Worm (Caenorhabditis elegans): ENCODE measurements around the gene lgc-14.

lgc-14 gene

ce11 chrX:12111213-12111612 lies at the start of gene lgc-14:
Gene lgc-14 (plus strand): TSS chrX:12111513.
- TF ChIP-seq tab-1 (GFP tag; IDR thresholded peaks at IDR 0.05) (no peak), flt-1 (GFP tag; IDR thresholded peaks at IDR 0.05) (no peak), T22C8.4 (GFP tag; IDR thresholded peaks at IDR 0.05) (no peak), med-1 (GFP tag; optimal IDR thresholded peaks at IDR 0.05; ENCODE audit: insufficient read depth) (no peak), klf-2 (GFP tag; conservative IDR thresholded peaks at IDR 0.05) (no peak), ztf-29 (GFP tag; IDR thresholded peaks at IDR 0.05) (no peak), ztf-23 (GFP tag; IDR thresholded peaks at IDR 0.05) (no peak), ref-1 (GFP tag; conservative IDR thresholded peaks at IDR 0.05) (no peak), cog-1 (tag; optimal IDR thresholded peaks at IDR 0.05) (no peak)

- TF ChIP-seq ztf-29 (GFP tag; IDR thresholded peaks at IDR 0.05), result no peak
- no peak for TF ChIP-seq cog-1 (tag; optimal IDR thresholded peaks at IDR 0.05)
- TF ChIP-seq ztf-23 (GFP tag; IDR thresholded peaks at IDR 0.05), result no peak
- no peak for TF ChIP-seq med-1 (GFP tag; optimal IDR thresholded peaks at IDR 0.05; ENCODE audit: insufficient read depth)
- TF ChIP-seq klf-2 (GFP tag; conservative IDR thresholded peaks at IDR 0.05), result no peak
- no peak for TF ChIP-seq ref-1 (GFP tag; conservative IDR thresholded peaks at IDR 0.05)
- no peak for TF ChIP-seq tab-1 (GFP tag; IDR thresholded peaks at IDR 0.05)
- TF ChIP-seq flt-1 (GFP tag; IDR thresholded peaks at IDR 0.05), result no peak
- no peak for TF ChIP-seq T22C8.4 (GFP tag; IDR thresholded peaks at IDR 0.05)
Measured at ce11 chrX:12064908-12065307, 46.4 kb upstream of the lgc-14 start, which contains the start of gene lgc-23. Gene lgc-23 (plus strand): TSS chrX:12065208.

- no peak for TF ChIP-seq cog-1 (tag; optimal IDR thresholded peaks at IDR 0.05)
- no peak for TF ChIP-seq med-1 (GFP tag; optimal IDR thresholded peaks at IDR 0.05; ENCODE audit: insufficient read depth)
- no peak for TF ChIP-seq tab-1 (GFP tag; IDR thresholded peaks at IDR 0.05)
- no peak for TF ChIP-seq klf-2 (GFP tag; conservative IDR thresholded peaks at IDR 0.05)
- no peak for TF ChIP-seq ztf-29 (GFP tag; IDR thresholded peaks at IDR 0.05)
Measured at ce11 chrX:12068250-12068649, 43.1 kb upstream of the lgc-14 start, which contains the start of gene lgc-24. Gene lgc-24 (plus strand): TSS chrX:12068550.

DNA sequence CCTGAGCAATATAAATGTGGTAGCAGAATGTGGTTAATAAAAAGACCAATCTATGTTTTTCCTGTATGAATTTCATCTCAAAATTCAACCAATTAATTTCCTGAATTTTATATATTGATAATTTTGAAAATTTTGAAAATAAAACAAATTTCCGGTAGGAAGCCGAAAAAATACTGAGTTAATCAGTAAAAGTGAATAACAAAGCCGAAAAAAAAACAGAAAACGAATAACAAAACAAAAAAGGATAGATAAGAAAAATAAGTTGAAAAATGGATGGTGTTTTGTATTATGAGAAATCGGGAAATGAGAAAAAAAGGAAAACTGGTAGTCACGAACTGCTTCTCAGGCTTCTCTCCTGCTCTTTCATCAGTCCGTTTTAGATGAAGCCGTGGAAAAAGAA lies 37.5 kb upstream of the lgc-14 start, which contains the start of gene tmem-145:
Gene tmem-145 (minus strand): TSS at position 101 of the 400 bp plus-strand sequence.
- TF ChIP-seq klf-2 (GFP tag; conservative IDR thresholded peaks at IDR 0.05), result no peak
- no peak for TF ChIP-seq ztf-23 (GFP tag; IDR thresholded peaks at IDR 0.05)
- no peak for TF ChIP-seq med-1 (GFP tag; optimal IDR thresholded peaks at IDR 0.05; ENCODE audit: insufficient read depth)
- no peak for TF ChIP-seq T22C8.4 (GFP tag; IDR thresholded peaks at IDR 0.05)
- no peak for TF ChIP-seq ref-1 (GFP tag; conservative IDR thresholded peaks at IDR 0.05)
- TF ChIP-seq cog-1 (tag; optimal IDR thresholded peaks at IDR 0.05), result no peak
- no peak for TF ChIP-seq tab-1 (GFP tag; IDR thresholded peaks at IDR 0.05)
- TF ChIP-seq flt-1 (GFP tag; IDR thresholded peaks at IDR 0.05), result no peak

DNA sequence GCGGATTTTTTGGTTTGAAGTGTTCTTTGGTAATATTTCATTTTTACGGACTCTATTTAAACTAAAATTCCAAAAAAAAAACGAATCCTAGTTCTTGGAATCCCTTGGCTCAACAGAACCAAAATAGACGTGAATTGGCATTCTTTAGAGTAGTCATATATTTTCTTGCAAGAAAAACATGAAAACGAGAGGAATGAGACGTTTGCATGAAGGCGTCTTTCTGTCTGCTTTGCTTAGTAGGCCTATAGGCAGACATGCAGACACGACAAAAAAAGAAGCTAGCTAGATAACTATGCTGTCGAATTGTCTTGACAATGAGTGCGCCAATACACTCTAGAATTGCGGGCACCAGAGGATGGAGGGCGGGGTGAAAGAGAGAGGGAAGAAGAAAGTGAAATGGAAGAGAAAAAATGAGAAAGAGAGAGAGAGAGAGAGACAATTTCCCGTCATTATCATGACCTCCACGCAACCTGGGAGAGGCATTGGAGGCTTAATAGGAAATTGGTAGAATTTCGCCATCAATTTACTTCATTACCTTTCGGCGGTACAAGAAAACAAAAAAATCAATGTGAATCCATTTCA lies 30.6 kb upstream of the lgc-14 start:
- TF ChIP-seq ztf-23 (GFP tag; IDR thresholded peaks at IDR 0.05) (no peak), flt-1 (GFP tag; IDR thresholded peaks at IDR 0.05) (peak; percentile 53; the same call in 1 of the 2 replicates)

ce11 chrX:12081250-12081649 lies 30.1 kb upstream of the lgc-14 start:
- TF ChIP-seq ztf-29 (GFP tag; IDR thresholded peaks at IDR 0.05), result no peak
- no peak for TF ChIP-seq ztf-23 (GFP tag; IDR thresholded peaks at IDR 0.05)
- TF ChIP-seq flt-1 (GFP tag; IDR thresholded peaks at IDR 0.05), result no peak
- no peak for TF ChIP-seq ref-1 (GFP tag; conservative IDR thresholded peaks at IDR 0.05)
- TF ChIP-seq klf-2 (GFP tag; conservative IDR thresholded peaks at IDR 0.05), result no peak
- no peak for TF ChIP-seq med-1 (GFP tag; optimal IDR thresholded peaks at IDR 0.05; ENCODE audit: insufficient read depth)
- no peak for TF ChIP-seq T22C8.4 (GFP tag; IDR thresholded peaks at IDR 0.05)
- TF ChIP-seq tab-1 (GFP tag; IDR thresholded peaks at IDR 0.05), result no peak
- no peak for TF ChIP-seq cog-1 (tag; optimal IDR thresholded peaks at IDR 0.05)

ce11 chrX:12082813-12083212 lies 28.5 kb upstream of the lgc-14 start:
- TF ChIP-seq T22C8.4 (GFP tag; IDR thresholded peaks at IDR 0.05) (no peak), ztf-23 (GFP tag; IDR thresholded peaks at IDR 0.05) (no peak), cog-1 (tag; optimal IDR thresholded peaks at IDR 0.05) (no peak), ztf-29 (GFP tag; IDR thresholded peaks at IDR 0.05) (no peak), flt-1 (GFP tag; IDR thresholded peaks at IDR 0.05) (no peak), klf-2 (GFP tag; conservative IDR thresholded peaks at IDR 0.05) (no peak), med-1 (GFP tag; optimal IDR thresholded peaks at IDR 0.05; ENCODE audit: insufficient read depth) (no peak), tab-1 (GFP tag; IDR thresholded peaks at IDR 0.05) (no peak), ref-1 (GFP tag; conservative IDR thresholded peaks at IDR 0.05) (no peak)

ce11 chrX:12086297-12086696 lies 25.0 kb upstream of the lgc-14 start:
- TF ChIP-seq med-1 (GFP tag; optimal IDR thresholded peaks at IDR 0.05; ENCODE audit: insufficient read depth) (no peak), flt-1 (GFP tag; IDR thresholded peaks at IDR 0.05) (no peak), tab-1 (GFP tag; IDR thresholded peaks at IDR 0.05) (no peak), T22C8.4 (GFP tag; IDR thresholded peaks at IDR 0.05) (no peak), klf-2 (GFP tag; conservative IDR thresholded peaks at IDR 0.05) (no peak), ref-1 (GFP tag; conservative IDR thresholded peaks at IDR 0.05) (no peak)

ce11 chrX:12092621-12093020 lies 18.7 kb upstream of the lgc-14 start:
- TF ChIP-seq med-1 (GFP tag; optimal IDR thresholded peaks at IDR 0.05; ENCODE audit: insufficient read depth) (no peak), ztf-23 (GFP tag; IDR thresholded peaks at IDR 0.05) (no peak), cog-1 (tag; optimal IDR thresholded peaks at IDR 0.05) (no peak), flt-1 (GFP tag; IDR thresholded peaks at IDR 0.05) (no peak), ref-1 (GFP tag; conservative IDR thresholded peaks at IDR 0.05) (no peak), klf-2 (GFP tag; conservative IDR thresholded peaks at IDR 0.05) (no peak), ztf-29 (GFP tag; IDR thresholded peaks at IDR 0.05) (no peak), tab-1 (GFP tag; IDR thresholded peaks at IDR 0.05) (no peak), T22C8.4 (GFP tag; IDR thresholded peaks at IDR 0.05) (no peak)

- TF ChIP-seq ztf-23 (GFP tag; IDR thresholded peaks at IDR 0.05) (no peak), flt-1 (GFP tag; IDR thresholded peaks at IDR 0.05) (no peak), ztf-29 (GFP tag; IDR thresholded peaks at IDR 0.05) (no peak), cog-1 (tag; optimal IDR thresholded peaks at IDR 0.05) (no peak), T22C8.4 (GFP tag; IDR thresholded peaks at IDR 0.05) (no peak), tab-1 (GFP tag; IDR thresholded peaks at IDR 0.05) (no peak), med-1 (GFP tag; optimal IDR thresholded peaks at IDR 0.05; ENCODE audit: insufficient read depth) (no peak), klf-2 (GFP tag; conservative IDR thresholded peaks at IDR 0.05) (no peak), ref-1 (GFP tag; conservative IDR thresholded peaks at IDR 0.05) (no peak)
Measured at ce11 chrX:12093043-12093442, 18.3 kb upstream of the lgc-14 start, which contains the start of gene W03G11.4. Gene W03G11.4 (minus strand): TSS chrX:12093143.
